Fruit fly (Drosophila melanogaster) whole organism, wandering third instar larva: ENCODE measurements around the gene CG2712.
A peak's percentile ranks its signal among the peaks of the same experiment; 100 is the strongest.

Source experiments
- Abd-B ChIP-seq: fragments of >200 bp; optimal IDR thresholded peaks from 2 replicates; lab custom pipeline; 2017; ENCODE audit warnings: missing biosample characterization, missing genetic modification characterization
- CG32264 ChIP-seq: fragments of 200-800 bp; sonication (Bioruptor generic); optimal IDR thresholded peaks from 2 replicates; lab custom pipeline; 2016; ENCODE audit warnings: missing biosample characterization, missing genetic modification characterization
- CG9705 ChIP-seq: fragments of 200-800 bp; sonication (Bioruptor generic); optimal IDR thresholded peaks from 2 replicates; lab custom pipeline; 2018; ENCODE audit warnings: missing biosample characterization, mild to moderate bottlenecking, missing genetic modification characterization
- CrebA ChIP-seq: fragments of 200-800 bp; sonication (Bioruptor generic); optimal IDR thresholded peaks from 2 replicates; lab custom pipeline; 2016; ENCODE audit warnings: missing biosample characterization, mild to moderate bottlenecking, missing genetic modification characterization, borderline replicate concordance
- Dfd ChIP-seq: fragments of >200 bp; optimal IDR thresholded peaks from 2 replicates; lab custom pipeline; 2017; ENCODE audit warnings: missing biosample characterization, missing genetic modification characterization
- Dif ChIP-seq: fragments of 200-275, 200-300 bp; sonication (Bioruptor generic); optimal IDR thresholded peaks from 2 replicates; lab custom pipeline; 2018; ENCODE audit warnings: missing biosample characterization, missing genetic modification characterization; ENCODE audit not compliant: partially characterized antibody
- GATAd ChIP-seq: sonication (Bioruptor generic); optimal IDR thresholded peaks from 2 replicates; lab custom pipeline; 2016; ENCODE audit warnings: missing biosample characterization, missing genetic modification characterization
- HLH106 ChIP-seq: fragments of 200-800 bp; optimal IDR thresholded peaks from 3 replicates; lab custom pipeline; 2019; ENCODE audit warnings: missing biosample characterization, mild to moderate bottlenecking, missing genetic modification characterization, moderate library complexity
- Hr78 ChIP-seq: fragments of >200 bp; optimal IDR thresholded peaks from 2 replicates; lab custom pipeline; 2017; ENCODE audit warnings: missing biosample characterization, missing genetic modification characterization
- Jra ChIP-seq: sonication (Bioruptor generic); optimal IDR thresholded peaks from 2 replicates; lab custom pipeline; 2016; ENCODE audit warnings: missing biosample characterization, missing genetic modification characterization
- Mio ChIP-seq: sonication (Bioruptor generic); optimal IDR thresholded peaks from 2 replicates; lab custom pipeline; 2016; ENCODE audit warnings: missing biosample characterization, missing genetic modification characterization
- Myc ChIP-seq: fragments of >200 bp; optimal IDR thresholded peaks from 2 replicates; lab custom pipeline; 2017
- Rel ChIP-seq, 2 experiments: fragments of 200-800 bp; sonication (Bioruptor generic) in 1 of 2; optimal IDR thresholded peaks; 2 replicates in 1 of 2; 3 replicates in 1 of 2; lab custom pipeline; 2016 to 2019; ENCODE audit warnings: mild to moderate bottlenecking in 2 of 2, missing biosample characterization in 2 of 2, missing genetic modification characterization in 2 of 2, moderate library complexity in 1 of 2
- Sp1 ChIP-seq: fragments of 200-800 bp; sonication (Bioruptor generic); optimal IDR thresholded peaks from 3 replicates; lab custom pipeline; 2019; ENCODE audit warnings: missing biosample characterization, mild to moderate bottlenecking, missing genetic modification characterization, moderate library complexity
- Vsx2 ChIP-seq: fragments of 200-300, 225-300 bp; sonication (Bioruptor generic); optimal IDR thresholded peaks from 2 replicates; lab custom pipeline; 2018; ENCODE audit warnings: missing biosample characterization, missing genetic modification characterization; ENCODE audit not compliant: partially characterized antibody
- br ChIP-seq: fragments of 200-800 bp; sonication (Bioruptor generic); optimal IDR thresholded peaks from 2 replicates; lab custom pipeline; 2016; ENCODE audit warnings: missing biosample characterization, missing genetic modification characterization
- dl ChIP-seq, 2 experiments: fragments of 175-275, 200-275 bp in 1 of 2; fragments of 200-275 bp in 1 of 2; sonication (Bioruptor generic); optimal IDR thresholded peaks; lab custom pipeline; 2018; ENCODE audit warnings: mild to moderate bottlenecking in 2 of 2, missing biosample characterization in 2 of 2, missing genetic modification characterization in 2 of 2, moderate library complexity in 2 of 2; ENCODE audit not compliant: partially characterized antibody in 2 of 2, insufficient read depth in 1 of 2
- dsf ChIP-seq: sonication (Bioruptor generic); optimal IDR thresholded peaks from 2 replicates; lab custom pipeline; 2016; ENCODE audit warnings: missing biosample characterization, missing genetic modification characterization, borderline replicate concordance
- foxo ChIP-seq, 2 experiments: fragments of 200-800 bp; sonication (Bioruptor generic); optimal IDR thresholded peaks; 2 replicates in 1 of 2; 3 replicates in 1 of 2; lab custom pipeline; 2016 to 2017; ENCODE audit warnings: missing biosample characterization in 2 of 2, missing genetic modification characterization in 2 of 2
- fru ChIP-seq: fragments of 200-800 bp; sonication (Bioruptor generic); optimal IDR thresholded peaks from 3 replicates; lab custom pipeline; 2016; ENCODE audit warnings: missing biosample characterization, mild to moderate bottlenecking, missing genetic modification characterization
- h ChIP-seq: fragments of 200-800 bp; sonication (Bioruptor generic); optimal IDR thresholded peaks from 3 replicates; lab custom pipeline; 2016; ENCODE audit warnings: missing biosample characterization, mild to moderate bottlenecking, missing genetic modification characterization
- jim ChIP-seq: fragments of 175-275, 200-325 bp; sonication (Bioruptor generic); optimal IDR thresholded peaks from 2 replicates; lab custom pipeline; 2016; ENCODE audit warnings: missing biosample characterization, mild to moderate bottlenecking, missing genetic modification characterization
- lola ChIP-seq: fragments of >200 bp; optimal IDR thresholded peaks from 2 replicates; lab custom pipeline; 2017; ENCODE audit warnings: missing biosample characterization, missing genetic modification characterization
- pan ChIP-seq: fragments of >200 bp; optimal IDR thresholded peaks from 2 replicates; lab custom pipeline; 2017
- rgr ChIP-seq: fragments of 200-800 bp; sonication (Bioruptor generic); optimal IDR thresholded peaks from 3 replicates; lab custom pipeline; 2016; ENCODE audit warnings: missing biosample characterization, mild to moderate bottlenecking, missing genetic modification characterization
- sage ChIP-seq: fragments of 200-800 bp; sonication (Bioruptor generic); optimal IDR thresholded peaks from 2 replicates; lab custom pipeline; 2016; ENCODE audit warnings: missing biosample characterization, mild to moderate bottlenecking, missing genetic modification characterization
- sv ChIP-seq: fragments of 200-800 bp; sonication (Bioruptor generic); optimal IDR thresholded peaks from 3 replicates; lab custom pipeline; 2016; ENCODE audit warnings: missing biosample characterization, missing genetic modification characterization
- usp ChIP-seq: fragments of >200 bp; optimal IDR thresholded peaks from 2 replicates; lab custom pipeline; 2017; ENCODE audit warnings: missing biosample characterization, missing genetic modification characterization
- woc ChIP-seq: sonication (Bioruptor generic); optimal IDR thresholded peaks from 2 replicates; lab custom pipeline; 2016; ENCODE audit warnings: missing biosample characterization, mild to moderate bottlenecking, missing genetic modification characterization

Gene CG2712

DNA sequence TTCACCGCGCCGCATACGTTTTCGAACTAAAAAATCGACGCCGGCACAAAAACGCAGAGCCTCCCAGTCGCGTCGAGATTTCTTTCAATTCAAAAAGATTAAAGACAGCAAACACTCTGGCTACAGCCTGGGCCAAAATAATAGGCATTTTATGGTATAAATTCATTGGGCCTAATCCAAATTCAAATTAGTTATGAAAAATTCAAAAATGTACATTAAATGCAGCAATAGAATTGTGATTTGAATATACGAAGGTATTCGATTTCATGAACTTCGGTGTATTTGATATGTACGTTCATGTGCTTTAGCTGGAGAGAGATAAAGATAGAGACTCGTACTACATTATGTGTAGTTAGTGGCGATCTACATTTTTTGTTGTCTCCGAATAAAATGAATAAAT, 11.8 kb downstream of the CG2712 start, which contains the start of gene Syx4 (continued):
- TF ChIP-seq CG9705 (GFP tag; lab: Kevin White, UChicago) (no peak), Jra (GFP tag; lab: Kevin White, UChicago) (peak; percentile 66), CG32264 (GFP tag; lab: Kevin White, UChicago) (peak; percentile 79), Dfd (GFP tag; lab: Kevin White, UChicago) (no peak), GATAd (GFP tag; lab: Kevin White, UChicago) (no peak), Abd-B (no peak), Rel (GFP tag; optimal IDR thresholded peaks at IDR 0.05; lab: Kevin White, UChicago) (peak; percentile 69), Rel (tag; optimal IDR thresholded peaks at IDR 0.05; lab: Kevin White, UChicago) (peak; percentile 44), Sp1 (GFP tag; lab: Kevin White, UChicago) (peak; percentile 82), br (GFP tag; lab: Kevin White, UChicago) (peak; percentile 87)

DNA sequence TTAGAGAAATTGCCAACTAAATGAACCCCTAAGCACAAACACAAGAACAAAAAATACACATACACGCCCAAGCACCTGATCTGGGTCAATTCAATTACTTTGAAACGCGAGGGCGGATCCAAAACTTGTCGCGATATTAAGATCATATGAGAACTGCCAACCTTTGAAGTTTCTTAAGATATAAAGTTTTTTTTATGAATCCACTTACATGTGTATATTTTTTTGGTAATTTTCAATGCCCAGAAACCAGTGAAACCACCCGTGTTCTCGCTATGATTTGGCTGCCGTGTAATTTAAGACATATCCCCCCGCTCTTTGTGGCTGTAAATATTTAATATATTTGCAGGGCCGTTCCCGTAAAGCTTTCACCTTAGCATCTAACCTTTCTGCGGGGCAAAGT, 17.4 kb downstream of the CG2712 start:
- TF ChIP-seq Dfd (GFP tag; lab: Kevin White, UChicago) (no peak), Dif (no peak), Jra (GFP tag; lab: Kevin White, UChicago) (no peak), Vsx2 (GFP tag; lab: Kevin White, UChicago) (no peak), jim (GFP tag; lab: Kevin White, UChicago) (no peak), h (GFP tag; lab: Kevin White, UChicago) (no peak), dl (GFP tag; optimal IDR thresholded peaks at IDR 0.05; lab: Kevin White, UChicago; ENCODE audit: insufficient read depth in 1 of 2, partially characterized antibody in 2 of 2) (no peak), dsf (GFP tag; lab: Kevin White, UChicago) (no peak), Abd-B (no peak), pan (lab: Kevin White, UChicago) (no peak)

DNA sequence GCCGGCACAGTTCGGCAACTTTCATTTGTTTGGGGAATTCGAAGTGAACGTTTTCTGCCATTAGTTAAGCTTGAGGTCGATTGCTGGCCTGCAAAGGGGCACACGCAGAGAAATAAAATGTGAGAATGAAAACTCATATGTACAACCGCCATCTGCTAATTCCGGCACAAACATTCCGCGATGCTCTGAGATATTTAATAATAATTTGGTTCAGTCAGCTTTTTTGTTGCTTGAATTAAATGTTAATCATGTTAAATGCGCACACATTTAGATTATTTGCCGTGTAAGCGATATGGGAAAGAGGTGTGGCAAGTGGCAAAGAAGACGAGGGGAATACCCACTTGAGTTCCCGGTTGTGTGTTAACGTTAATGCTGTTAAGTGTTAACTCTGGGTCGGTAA, 25.1 kb downstream of the CG2712 start:
- no peak for TF ChIP-seq HLH106 (tag; lab: Kevin White, UChicago)

DNA sequence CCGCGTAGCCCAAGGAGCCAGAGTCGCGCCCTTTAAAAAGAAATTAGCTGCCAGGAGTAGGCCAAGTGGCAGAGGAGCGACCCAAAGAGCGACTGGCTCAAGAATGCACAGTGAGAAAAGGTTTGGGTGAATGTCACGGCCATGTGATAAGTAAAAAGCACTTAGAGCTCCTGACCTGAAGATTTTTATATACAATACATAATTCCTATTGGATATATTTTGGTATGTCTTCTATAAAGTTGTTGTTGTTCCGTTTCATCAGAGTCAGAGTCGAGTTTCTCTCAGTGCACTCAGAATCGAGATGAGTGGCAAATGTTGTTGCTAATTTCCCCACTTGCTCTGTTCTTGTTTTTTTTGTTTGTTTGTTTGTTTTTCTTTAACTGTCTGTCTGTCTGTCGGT, 28.9 kb downstream of the CG2712 start:
- TF ChIP-seq CrebA (GFP tag; lab: Kevin White, UChicago), result no peak
- TF ChIP-seq dsf (GFP tag; lab: Kevin White, UChicago), result no peak
- no peak for TF ChIP-seq sage (GFP tag; lab: Kevin White, UChicago)
- no peak for TF ChIP-seq sv (GFP tag; lab: Kevin White, UChicago)
- no peak for TF ChIP-seq pan (lab: Kevin White, UChicago)
- TF ChIP-seq CG32264 (GFP tag; lab: Kevin White, UChicago), result no peak
- TF ChIP-seq Rel (GFP tag; optimal IDR thresholded peaks at IDR 0.05; lab: Kevin White, UChicago), result no peak
- TF ChIP-seq Rel (tag; optimal IDR thresholded peaks at IDR 0.05; lab: Kevin White, UChicago), result no peak
- no peak for TF ChIP-seq dl (GFP tag; optimal IDR thresholded peaks at IDR 0.05; lab: Kevin White, UChicago; ENCODE audit: insufficient read depth in 1 of 2, partially characterized antibody in 2 of 2)
- TF ChIP-seq fru, result no peak
- TF ChIP-seq woc (GFP tag; lab: Kevin White, UChicago), result no peak
- TF ChIP-seq br (GFP tag; lab: Kevin White, UChicago), result no peak
- TF ChIP-seq Dif, result no peak
- no peak for TF ChIP-seq Hr78 (GFP tag; lab: Kevin White, UChicago)
- TF ChIP-seq GATAd (GFP tag; lab: Kevin White, UChicago), result no peak
- TF ChIP-seq CG9705 (GFP tag; lab: Kevin White, UChicago), result no peak
- TF ChIP-seq Dfd (GFP tag; lab: Kevin White, UChicago), result no peak
- no peak for TF ChIP-seq Vsx2 (GFP tag; lab: Kevin White, UChicago)
- TF ChIP-seq Sp1 (GFP tag; lab: Kevin White, UChicago), result no peak

DNA sequence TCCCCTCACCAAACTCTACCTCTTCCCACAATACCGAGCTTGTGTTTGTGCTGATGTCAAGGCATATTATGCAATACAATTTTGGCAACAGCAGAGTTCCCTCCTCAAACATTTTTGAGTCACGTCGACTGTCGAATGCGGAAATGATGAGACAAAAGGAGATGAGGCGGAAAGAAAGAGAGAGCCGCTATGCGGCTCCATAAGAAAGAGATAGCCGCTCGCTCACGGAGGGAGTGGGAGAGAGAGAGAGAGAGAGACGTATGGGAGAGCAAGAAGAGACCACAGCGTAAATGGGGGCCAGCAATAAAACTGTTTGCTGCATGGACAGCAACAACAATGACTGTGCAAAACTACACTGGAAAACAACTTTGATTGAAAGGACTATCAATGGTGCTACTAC, 33.2 kb downstream of the CG2712 start:
- TF ChIP-seq Hr78 (GFP tag; lab: Kevin White, UChicago), result no peak
- no peak for TF ChIP-seq sage (GFP tag; lab: Kevin White, UChicago)
- TF ChIP-seq lola, result no peak
- no peak for TF ChIP-seq Vsx2 (GFP tag; lab: Kevin White, UChicago)
- no peak for TF ChIP-seq Abd-B
- TF ChIP-seq Dfd (GFP tag; lab: Kevin White, UChicago), result no peak
- no peak for TF ChIP-seq rgr (GFP tag; lab: Kevin White, UChicago)
- TF ChIP-seq dl (GFP tag; optimal IDR thresholded peaks at IDR 0.05; lab: Kevin White, UChicago; ENCODE audit: insufficient read depth in 1 of 2, partially characterized antibody in 2 of 2), result no peak
- TF ChIP-seq CG32264 (GFP tag; lab: Kevin White, UChicago), result no peak
- TF ChIP-seq usp (GFP tag; lab: Kevin White, UChicago), result no peak
- TF ChIP-seq br (GFP tag; lab: Kevin White, UChicago), result no peak
- no peak for TF ChIP-seq GATAd (GFP tag; lab: Kevin White, UChicago)
- TF ChIP-seq h (GFP tag; lab: Kevin White, UChicago), result no peak
- no peak for TF ChIP-seq dsf (GFP tag; lab: Kevin White, UChicago)
- no peak for TF ChIP-seq sv (GFP tag; lab: Kevin White, UChicago)
- no peak for TF ChIP-seq Mio (GFP tag; lab: Kevin White, UChicago)
- no peak for TF ChIP-seq foxo (GFP tag; optimal IDR thresholded peaks at IDR 0.05; lab: Kevin White, UChicago)
- no peak for TF ChIP-seq Myc (lab: Kevin White, UChicago)
